Worm (Caenorhabditis elegans): Measurements from ENCODE around the gene C46C2.6.

The C46C2.6 gene

DNA sequence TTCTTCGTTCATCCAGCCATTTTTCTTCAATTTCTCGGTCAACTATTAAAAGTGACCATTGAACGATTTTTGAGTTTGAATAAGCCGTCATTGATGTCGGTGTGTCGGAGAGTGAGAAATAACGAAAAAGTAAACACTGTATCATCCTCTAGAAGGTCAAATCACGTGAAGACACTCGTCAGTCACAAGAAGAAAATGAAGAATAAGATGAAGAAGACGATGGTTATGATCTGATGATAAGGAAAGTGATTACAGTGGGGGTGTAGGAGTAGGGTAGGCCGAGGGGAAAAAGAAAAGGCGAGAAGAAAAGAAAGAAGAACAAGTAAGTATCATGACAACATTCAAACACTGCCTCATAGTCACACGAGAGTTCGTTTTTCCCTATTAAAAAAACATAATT lies 14.1 kb upstream of the C46C2.6 start (continued):
- TF ChIP-seq unc-62 (GFP tag; optimal IDR thresholded peaks at IDR 0.05) = no peak
- TF ChIP-seq F23B12.7 (tag; optimal IDR thresholded peaks at IDR 0.05; ENCODE audit: insufficient read depth) = no peak
- TF ChIP-seq sdz-38 (tag; optimal IDR thresholded peaks at IDR 0.05) = no peak
- no peak for TF ChIP-seq pha-4 (tag; optimal IDR thresholded peaks at IDR 0.05)
- no peak for TF ChIP-seq bed-1 (GFP tag; IDR thresholded peaks at IDR 0.05)
- no peak for TF ChIP-seq B0261.1 (tag; optimal IDR thresholded peaks at IDR 0.05)
- 0 out of 2 replicates have a peak, but pooled peaks have one; percentile 26 for TF ChIP-seq mcd-1 (GFP tag; IDR thresholded peaks at IDR 0.05)
- no peak for TF ChIP-seq ceh-79 (tag; optimal IDR thresholded peaks at IDR 0.05)
- no peak for TF ChIP-seq F57C9.4 (tag; optimal IDR thresholded peaks at IDR 0.05)
- TF ChIP-seq Y53G8AR.9 (GFP tag; conservative IDR thresholded peaks at IDR 0.05) = no peak
- TF ChIP-seq die-1 (tag; optimal IDR thresholded peaks at IDR 0.05) = no peak
- TF ChIP-seq nfya-2 (GFP tag; IDR thresholded peaks at IDR 0.05) = no peak
- TF ChIP-seq F49E8.2 (tag; optimal IDR thresholded peaks at IDR 0.05; ENCODE audit: insufficient read depth) = no peak
- TF ChIP-seq tbx-9 (tag; optimal IDR thresholded peaks at IDR 0.05; ENCODE audit: borderline replicate concordance) = no peak
- no peak for TF ChIP-seq dpl-1 (GFP tag; optimal IDR thresholded peaks at IDR 0.05)
- TF ChIP-seq ama-1 (optimal IDR thresholded peaks at IDR 0.05) = no peak
- TF ChIP-seq ama-1 (GFP tag; optimal IDR thresholded peaks at IDR 0.05) = no peak
- TF ChIP-seq Y95B8A.8 (GFP tag; IDR thresholded peaks at IDR 0.05) = no peak
- no peak for TF ChIP-seq snpc-3.4 (tag; optimal IDR thresholded peaks at IDR 0.05)
- TF ChIP-seq Y79H2A.3 (GFP tag; conservative IDR thresholded peaks at IDR 0.05) = 0 out of 2 replicates have a peak, but pooled peaks have one; percentile 18
- TF ChIP-seq bed-2 (GFP tag; IDR thresholded peaks at IDR 0.05) = no peak
- no peak for TF ChIP-seq lin-35 (GFP tag; optimal IDR thresholded peaks at IDR 0.05)
- no peak for TF ChIP-seq ztf-28 (GFP tag; IDR thresholded peaks at IDR 0.05)
- TF ChIP-seq hmg-1.2 (GFP tag; IDR thresholded peaks at IDR 0.05) = no peak; the same call in 1 of the 2 replicates
- no peak for TF ChIP-seq dpff-1 (tag; optimal IDR thresholded peaks at IDR 0.05)
- no peak for TF ChIP-seq F33H1.4 (GFP tag; IDR thresholded peaks at IDR 0.05)
- no peak for TF ChIP-seq egrh-3 (GFP tag; IDR thresholded peaks at IDR 0.05)
- peak; percentile 30 for TF ChIP-seq ceh-27 (GFP tag; optimal IDR thresholded peaks at IDR 0.05)
- TF ChIP-seq chd-7 (tag; optimal IDR thresholded peaks at IDR 0.05) = no peak
- peak; percentile 64 for TF ChIP-seq ztf-26 (tag; optimal IDR thresholded peaks at IDR 0.05)
- no peak for TF ChIP-seq hrde-1 (tag; optimal IDR thresholded peaks at IDR 0.05; ENCODE audit: borderline replicate concordance)
- TF ChIP-seq egl-18 (GFP tag; IDR thresholded peaks at IDR 0.05) = no peak
- TF ChIP-seq Y53F4B.3 (GFP tag; IDR thresholded peaks at IDR 0.05) = no peak
- TF ChIP-seq C06A6.2 (GFP tag; conservative IDR thresholded peaks at IDR 0.05) = no peak
- no peak for TF ChIP-seq ceh-58 (GFP tag; IDR thresholded peaks at IDR 0.05)
- peak; percentile 60 for TF ChIP-seq lin-40 (tag; optimal IDR thresholded peaks at IDR 0.05)
- peak in 1 of 2 experiments; percentile 20 for TF ChIP-seq let-607 (tag; optimal IDR thresholded peaks at IDR 0.05)
- no peak for TF ChIP-seq aptf-2 (GFP tag; conservative IDR thresholded peaks at IDR 0.05)
- no peak for TF ChIP-seq aptf-3 (GFP tag; IDR thresholded peaks at IDR 0.05)
- 0 out of 2 replicates have a peak, but pooled peaks have one; percentile 22 for TF ChIP-seq pbrm-1 (GFP tag; IDR thresholded peaks at IDR 0.05)
- no peak for TF ChIP-seq F39B2.1 (GFP tag; IDR thresholded peaks at IDR 0.05)
- TF ChIP-seq snpc-1.3 (tag; optimal IDR thresholded peaks at IDR 0.05; ENCODE audit: insufficient read depth) = no peak
- TF ChIP-seq F22D6.2 (tag; optimal IDR thresholded peaks at IDR 0.05) = no peak
- TF ChIP-seq hmg-20 (GFP tag; IDR thresholded peaks at IDR 0.05) = no peak
- TF ChIP-seq rec-8 (tag; optimal IDR thresholded peaks at IDR 0.05) = no peak
- TF ChIP-seq C17E4.6 (GFP tag; IDR thresholded peaks at IDR 0.05) = no peak

All from whole organism, young adult.